Fruit fly (Drosophila melanogaster) whole organism, embryonic: ENCODE data around the gene hkb.

ENCODE experiments used
- Abd-B ChIP-seq: fragments of 200-800 bp; sonication (Bioruptor generic); optimal IDR thresholded peaks from 2 replicates; lab custom pipeline; 2018; ENCODE audit warnings: missing biosample characterization, mild to moderate bottlenecking, missing genetic modification characterization, moderate library complexity
- Bteb2 ChIP-seq: fragments of 200-800 bp; sonication (Bioruptor generic); optimal IDR thresholded peaks from 2 replicates; lab custom pipeline; 2016; ENCODE audit warnings: missing biosample characterization, missing genetic modification characterization
- CG10959 ChIP-seq: fragments of 200-800 bp; sonication (Bioruptor generic); IDR thresholded peaks from 2 replicates; pipeline ENCODE4 v1.3.6; 2022; ENCODE audit warnings: missing biosample characterization, missing genetic modification characterization
- CG11085 ChIP-seq: fragments of 200-800 bp; sonication (Bioruptor generic); IDR thresholded peaks from 2 replicates; pipeline ENCODE4 v1.3.6; 2022; ENCODE audit warnings: missing biosample characterization, missing genetic modification characterization
- CG12155 ChIP-seq: fragments of 200-800 bp; sonication (Bioruptor generic); optimal IDR thresholded peaks from 3 replicates; lab custom pipeline; 2016; ENCODE audit warnings: missing biosample characterization, missing genetic modification characterization
- CG12769 ChIP-seq: fragments of 200-800 bp; sonication (Bioruptor generic); optimal IDR thresholded peaks from 2 replicates; lab custom pipeline; 2019; ENCODE audit warnings: missing biosample characterization, mild to moderate bottlenecking, missing genetic modification characterization, moderate library complexity
- CG13624 ChIP-seq: fragments of 200-800 bp; sonication (Bioruptor generic); optimal IDR thresholded peaks from 2 replicates; lab custom pipeline; 2016; ENCODE audit warnings: missing biosample characterization, missing genetic modification characterization
- CG13894 ChIP-seq: fragments of 200-800 bp; sonication (Bioruptor generic); optimal IDR thresholded peaks from 3 replicates; lab custom pipeline; 2018; ENCODE audit warnings: missing biosample characterization, mild to moderate bottlenecking, missing genetic modification characterization, moderate library complexity
- CG14710 ChIP-seq: fragments of 200-800 bp; sonication (Bioruptor generic); optimal IDR thresholded peaks from 3 replicates; lab custom pipeline; 2019; ENCODE audit warnings: missing biosample characterization, mild to moderate bottlenecking, missing genetic modification characterization, moderate library complexity
- CG15011 ChIP-seq: fragments of 200-800 bp; sonication (Bioruptor generic); optimal IDR thresholded peaks from 3 replicates; lab custom pipeline; 2018; ENCODE audit warnings: missing biosample characterization, mild to moderate bottlenecking, missing genetic modification characterization
- CG15269 ChIP-seq: fragments of 200-800 bp; sonication (Bioruptor generic); optimal IDR thresholded peaks from 2 replicates; lab custom pipeline; 2018; ENCODE audit warnings: missing biosample characterization, mild to moderate bottlenecking, missing genetic modification characterization, moderate library complexity
- CG15514 ChIP-seq: fragments of 200-800 bp; sonication (Bioruptor generic); optimal IDR thresholded peaks from 3 replicates; lab custom pipeline; 2017; ENCODE audit warnings: missing biosample characterization, missing genetic modification characterization, mild to moderate bottlenecking, moderate library complexity, missing genetic modification reagents
- CG1602 ChIP-seq: fragments of 200-800 bp; sonication (Bioruptor generic); optimal IDR thresholded peaks from 3 replicates; lab custom pipeline; 2016; ENCODE audit warnings: missing biosample characterization, missing genetic modification characterization
- CG1832 ChIP-seq: fragments of 200-800 bp; sonication (Bioruptor generic); optimal IDR thresholded peaks from 2 replicates; lab custom pipeline; 2017; ENCODE audit warnings: missing biosample characterization, mild to moderate bottlenecking, missing genetic modification characterization, inconsistent platforms
- CG33213 ChIP-seq: fragments of 200-800 bp; sonication (Bioruptor generic); optimal IDR thresholded peaks from 3 replicates; lab custom pipeline; 2016; ENCODE audit warnings: missing biosample characterization, missing genetic modification characterization
- CG3407 ChIP-seq: fragments of 200-800 bp; sonication (Bioruptor generic); optimal IDR thresholded peaks from 2 replicates; lab custom pipeline; 2018; ENCODE audit warnings: missing biosample characterization, mild to moderate bottlenecking, missing genetic modification characterization
- CG34422 ChIP-seq: fragments of 200-800 bp; sonication (Bioruptor generic); IDR thresholded peaks from 3 replicates; pipeline ENCODE4 v1.3.6; 2022; ENCODE audit warnings: missing biosample characterization, missing genetic modification characterization
- CG3995 ChIP-seq: fragments of 200-800 bp; sonication (Bioruptor generic); optimal IDR thresholded peaks from 3 replicates; lab custom pipeline; 2016; ENCODE audit warnings: missing biosample characterization, missing genetic modification characterization
- CG43689 ChIP-seq: fragments of 200-800 bp; sonication (Bioruptor generic); IDR thresholded peaks from 2 replicates; pipeline ENCODE4 v1.3.6; 2022; ENCODE audit warnings: missing biosample characterization, missing genetic modification characterization
- CG6272 ChIP-seq: fragments of 200-800 bp; sonication (Bioruptor generic); IDR thresholded peaks from 2 replicates; pipeline ENCODE4 v1.3.6; 2022; ENCODE audit warnings: missing biosample characterization, missing genetic modification characterization
- CG6683 ChIP-seq: fragments of 200-800 bp; sonication (Bioruptor generic); optimal IDR thresholded peaks from 2 replicates; lab custom pipeline; 2017; ENCODE audit warnings: missing biosample characterization, mild to moderate bottlenecking, missing genetic modification characterization, missing genetic modification reagents
- CG7963 ChIP-seq: fragments of 200-800 bp; sonication (Bioruptor generic); IDR thresholded peaks from 3 replicates; pipeline ENCODE4 v1.3.6; 2022; ENCODE audit warnings: missing biosample characterization, missing genetic modification characterization; ENCODE audit not compliant: partially characterized antibody
- CG8290 ChIP-seq, 3 experiments: fragments of 200-800 bp; sonication (Bioruptor generic); optimal IDR thresholded peaks; 2 replicates each; lab custom pipeline; 2016 to 2019; ENCODE audit warnings: missing biosample characterization in 3 of 3, missing genetic modification characterization in 3 of 3, mild to moderate bottlenecking in 2 of 3, moderate library complexity in 1 of 3
- CG9437 ChIP-seq: fragments of 200-800 bp; sonication (Bioruptor generic); optimal IDR thresholded peaks from 2 replicates; lab custom pipeline; 2018; ENCODE audit warnings: missing biosample characterization, mild to moderate bottlenecking, missing genetic modification characterization
- D19A ChIP-seq: fragments of 200-800 bp; optimal IDR thresholded peaks from 3 replicates; lab custom pipeline; 2019; ENCODE audit warnings: missing biosample characterization, mild to moderate bottlenecking, missing genetic modification characterization, moderate library complexity
- Doc2 ChIP-seq: fragments of 200-800 bp; sonication (Bioruptor generic); IDR thresholded peaks from 2 replicates; pipeline ENCODE4 v1.3.6; 2022; ENCODE audit warnings: missing biosample characterization, missing genetic modification characterization
- Doc3 ChIP-seq: fragments of 200-800 bp; sonication (Bioruptor generic); IDR thresholded peaks from 3 replicates; pipeline ENCODE4 v1.3.6; 2022; ENCODE audit warnings: missing biosample characterization, missing genetic modification characterization; ENCODE audit not compliant: partially characterized antibody
- Drgx ChIP-seq: fragments of 200-800 bp; sonication (Bioruptor generic); IDR thresholded peaks from 2 replicates; pipeline ENCODE4 v1.3.6; 2022; ENCODE audit warnings: missing biosample characterization, missing genetic modification characterization
- Hmr ChIP-seq: fragments of 200-800 bp; sonication (Bioruptor generic); optimal IDR thresholded peaks from 3 replicates; lab custom pipeline; 2017; ENCODE audit warnings: mild to moderate bottlenecking, missing biosample characterization, missing genetic modification reagents, missing genetic modification characterization
- Rx ChIP-seq: fragments of 200-800 bp; sonication (Bioruptor generic); IDR thresholded peaks from 2 replicates; pipeline ENCODE4 v1.3.6; 2022; ENCODE audit warnings: missing biosample characterization, missing genetic modification characterization
- Sry-β ChIP-seq: fragments of 200-800 bp; sonication (Bioruptor generic); optimal IDR thresholded peaks from 2 replicates; lab custom pipeline; 2018; ENCODE audit warnings: missing biosample characterization, mild to moderate bottlenecking, missing genetic modification characterization, moderate library complexity
- Ssrp ChIP-seq: fragments of 200-800 bp; sonication (Bioruptor generic); optimal IDR thresholded peaks from 2 replicates; lab custom pipeline; 2018; ENCODE audit warnings: missing biosample characterization, mild to moderate bottlenecking, missing genetic modification characterization, moderate library complexity
- Vsx1 ChIP-seq: fragments of 200-800 bp; sonication (Bioruptor generic); optimal IDR thresholded peaks from 2 replicates; lab custom pipeline; 2017; ENCODE audit warnings: missing biosample characterization, mild to moderate bottlenecking, missing genetic modification characterization, missing genetic modification reagents
- ato ChIP-seq: fragments of 200-800 bp; sonication (Bioruptor generic); IDR thresholded peaks from 2 replicates; pipeline ENCODE4 v1.3.6; 2022; ENCODE audit warnings: missing biosample characterization, missing genetic modification characterization; ENCODE audit not compliant: partially characterized antibody
- az2 ChIP-seq: fragments of 200-800 bp; sonication (Bioruptor generic); optimal IDR thresholded peaks from 3 replicates; lab custom pipeline; 2016; ENCODE audit warnings: missing biosample characterization, missing genetic modification characterization
- chinmo ChIP-seq: fragments of 200-800 bp; sonication (Bioruptor generic); IDR thresholded peaks from 4 replicates; pipeline ENCODE4 v1.3.6; 2022; ENCODE audit warnings: missing biosample characterization, missing genetic modification characterization; ENCODE audit not compliant: partially characterized antibody
- ham ChIP-seq: fragments of 200-800 bp; sonication (Bioruptor generic); IDR thresholded peaks from 2 replicates; pipeline ENCODE4 v1.3.6; 2022; ENCODE audit warnings: missing biosample characterization, missing genetic modification characterization
- ind ChIP-seq: fragments of 200-800 bp; sonication (Bioruptor generic); optimal IDR thresholded peaks from 3 replicates; lab custom pipeline; 2016; ENCODE audit warnings: missing biosample characterization, missing genetic modification characterization
- insv ChIP-seq, 2 experiments: fragments of 200-800 bp; sonication (Bioruptor generic); optimal IDR thresholded peaks; 3 replicates each; lab custom pipeline; 2016 to 2018; ENCODE audit warnings: missing biosample characterization in 2 of 2, missing genetic modification characterization in 2 of 2
- maf-S ChIP-seq: fragments of 200-800 bp; sonication (Bioruptor generic); optimal IDR thresholded peaks from 2 replicates; lab custom pipeline; 2016; ENCODE audit warnings: missing biosample characterization, missing genetic modification characterization
- nmo ChIP-seq: fragments of 200-800 bp; sonication (Bioruptor generic); optimal IDR thresholded peaks from 2 replicates; lab custom pipeline; 2018; ENCODE audit warnings: missing biosample characterization, mild to moderate bottlenecking, missing genetic modification characterization, moderate library complexity
- repo ChIP-seq: fragments of 200-800 bp; sonication (Bioruptor generic); optimal IDR thresholded peaks from 2 replicates; lab custom pipeline; 2016; ENCODE audit warnings: missing biosample characterization, missing genetic modification characterization
- salm ChIP-seq: fragments of 200-800 bp; sonication (Bioruptor generic); optimal IDR thresholded peaks from 2 replicates; lab custom pipeline; 2018; ENCODE audit warnings: missing biosample characterization, mild to moderate bottlenecking, missing genetic modification characterization
- sima ChIP-seq: fragments of 200-800 bp; sonication (Bioruptor generic); optimal IDR thresholded peaks from 2 replicates; lab custom pipeline; 2016; ENCODE audit warnings: missing biosample characterization, missing genetic modification characterization
- sisA ChIP-seq: fragments of 200-800 bp; sonication (Bioruptor generic); IDR thresholded peaks from 2 replicates; pipeline ENCODE4 v1.3.6; 2022; ENCODE audit warnings: missing biosample characterization, missing genetic modification characterization
- toy ChIP-seq: fragments of 200-800 bp; sonication (Bioruptor generic); IDR thresholded peaks from 2 replicates; pipeline ENCODE4 v1.3.6; 2022; ENCODE audit warnings: missing biosample characterization, missing genetic modification characterization
- tx ChIP-seq: fragments of 200-800 bp; sonication (Bioruptor generic); optimal IDR thresholded peaks from 2 replicates; lab custom pipeline; 2016; ENCODE audit warnings: missing biosample characterization, missing genetic modification characterization
- vnd ChIP-seq: fragments of 200-800 bp; sonication (Bioruptor generic); IDR thresholded peaks from 3 replicates; pipeline ENCODE4 v1.3.6; 2022; ENCODE audit warnings: missing biosample characterization, missing genetic modification characterization; ENCODE audit not compliant: partially characterized antibody
- zen ChIP-seq: fragments of 200-800 bp; sonication (Bioruptor generic); optimal IDR thresholded peaks from 3 replicates; lab custom pipeline; 2018; ENCODE audit warnings: missing biosample characterization, mild to moderate bottlenecking, missing genetic modification characterization, moderate library complexity

Gene hkb

DNA sequence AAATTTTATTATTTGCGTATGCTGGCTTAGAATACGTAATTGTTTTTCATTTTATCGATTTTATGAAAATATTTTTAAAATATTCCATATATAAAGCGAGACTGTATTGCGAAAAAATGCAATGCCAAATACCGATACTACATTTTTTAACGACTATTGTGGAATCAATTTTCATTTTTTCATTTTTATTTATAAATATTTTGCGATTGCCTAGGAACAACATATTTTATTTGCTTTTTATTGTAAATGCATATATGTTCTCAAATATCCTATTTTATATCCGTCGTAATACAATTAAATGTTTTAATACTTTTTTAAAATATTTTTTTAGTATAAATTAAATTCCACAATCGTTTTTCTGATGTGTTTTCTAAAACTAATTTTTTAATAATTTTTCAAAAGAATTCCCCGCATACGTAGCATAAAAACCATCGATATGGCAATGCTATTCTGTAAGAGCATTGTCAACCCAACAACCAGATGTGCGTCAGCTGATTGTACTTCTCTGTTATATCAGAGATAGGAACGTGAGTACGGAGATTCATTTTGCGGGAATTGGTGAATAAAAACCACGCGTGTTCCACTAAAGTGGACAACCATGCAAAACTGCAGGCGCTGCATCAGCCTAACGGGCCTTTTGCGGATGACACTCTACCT lies 35.3 kb downstream of the hkb start, which contains the start of gene Suv3 (continued):
- TF ChIP-seq Vsx1 (GFP tag; lab: Kevin White, UChicago) (no peak), CG8290 (GFP tag; optimal IDR thresholded peaks at IDR 0.05; lab: Kevin White, UChicago) (no peak), CG8290 (tag; optimal IDR thresholded peaks at IDR 0.05; lab: Kevin White, UChicago) (no peak), CG13894 (tag; lab: Kevin White, UChicago) (no peak), CG12155 (GFP tag; lab: Kevin White, UChicago) (no peak), CG3995 (no peak), CG9437 (peak; percentile 15), CG10959 (no peak), Doc3 (GFP tag; lab: Robert Waterston, UW) (peak; percentile 25; the same call in 1 of the 3 replicates), CG13624 (GFP tag; lab: Kevin White, UChicago) (no peak), CG6683 (GFP tag; lab: Kevin White, UChicago) (no peak), CG3407 (GFP tag; lab: Kevin White, UChicago) (no peak), CG15011 (no peak), Doc2 (no peak), salm (tag; lab: Kevin White, UChicago) (no peak), chinmo (GFP tag; lab: Robert Waterston, UW) (0 out of 4 replicates have a peak, but pooled peaks have one; percentile 14), toy (GFP tag; lab: Robert Waterston, UW) (no peak), ato (GFP tag; lab: Robert Waterston, UW) (no peak), az2 (GFP tag; lab: Kevin White, UChicago) (peak; percentile 26), Drgx (GFP tag; lab: Robert Waterston, UW) (no peak), ham (GFP tag; lab: Robert Waterston, UW) (no peak), CG15514 (GFP tag; lab: Kevin White, UChicago) (peak; percentile 31), CG15269 (tag; lab: Kevin White, UChicago) (peak; percentile 71), tx (GFP tag; lab: Kevin White, UChicago) (no peak), CG6272 (GFP tag; lab: Robert Waterston, UW) (no peak), Rx (GFP tag; lab: Robert Waterston, UW) (no peak), CG7963 (no peak), Abd-B (peak; percentile 33), Bteb2 (GFP tag; lab: Kevin White, UChicago) (no peak), insv (GFP tag; optimal IDR thresholded peaks at IDR 0.05; lab: Kevin White, UChicago) (peak in 1 of 2 experiments; percentile 56), CG1832 (GFP tag; lab: Kevin White, UChicago) (no peak), CG43689 (GFP tag; lab: Robert Waterston, UW) (no peak), zen (no peak), sisA (GFP tag; lab: Robert Waterston, UW) (no peak), CG11085 (GFP tag; lab: Robert Waterston, UW) (no peak), CG1602 (no peak), CG34422 (peak; percentile 52; the same call in 1 of the 3 replicates), CG14710 (tag; lab: Kevin White, UChicago) (peak; percentile 44), nmo (peak; percentile 60), ind (GFP tag; lab: Kevin White, UChicago) (peak; percentile 8), sima (GFP tag; lab: Kevin White, UChicago) (no peak), Ssrp (tag; lab: Kevin White, UChicago) (peak; percentile 59), maf-S (GFP tag; lab: Kevin White, UChicago) (no peak), Hmr (GFP tag; lab: Kevin White, UChicago) (no peak), vnd (no peak), Sry-β (no peak), repo (GFP tag; lab: Kevin White, UChicago) (no peak), D19A (tag; lab: Kevin White, UChicago) (peak; percentile 48), CG12769 (tag; lab: Kevin White, UChicago) (no peak), CG33213 (GFP tag; lab: Kevin White, UChicago) (no peak)
